Worm (Caenorhabditis elegans): Measurements from ENCODE around the gene rps-9.

- TF ChIP-seq nhr-77 (tag; optimal IDR thresholded peaks at IDR 0.05) (no peak), fkh-10 (GFP tag; optimal IDR thresholded peaks at IDR 0.05) (no peak), ceh-82 (tag; optimal IDR thresholded peaks at IDR 0.05) (no peak), egl-27 (tag; optimal IDR thresholded peaks at IDR 0.05) (no peak)
Observed at ce11 chrII:11101171-11101570, 25.0 kb downstream of the rps-9 start.

Data from whole organism, L1 larva.